Fruit fly (Drosophila melanogaster): Measurements from ENCODE around the gene Nprl2.

- no peak for TF ChIP-seq CG8301 (tag; optimal IDR thresholded peaks at IDR 0.05)
- no peak for TF ChIP-seq CG4496 (GFP tag; IDR thresholded peaks at IDR 0.05)
- no peak for TF ChIP-seq Pif1B (GFP tag; optimal IDR thresholded peaks at IDR 0.05)
- TF ChIP-seq gl (tag; optimal IDR thresholded peaks at IDR 0.05): no peak
- no peak for TF ChIP-seq CG9948 (tag; optimal IDR thresholded peaks at IDR 0.05)
- TF ChIP-seq CG32121 (GFP tag; IDR thresholded peaks at IDR 0.05): no peak
- TF ChIP-seq CG10348 (GFP tag; IDR thresholded peaks at IDR 0.05): no peak
- no peak for TF ChIP-seq EcR (GFP tag; optimal IDR thresholded peaks at IDR 0.05)
- no peak for TF ChIP-seq Snoo (tag; optimal IDR thresholded peaks at IDR 0.05)
Measured at dm6 chrX:16880013-16880412, 4.2 kb downstream of the Nprl2 start.

Data from whole organism, pupa.